Worm (Caenorhabditis elegans): Measurements from ENCODE around the gene C02B8.3.

Gene C02B8.3

ce11 chrX:8139146-8139545, at the start of gene C02B8.3:
TSS of gene C02B8.3 (plus strand) at chrX:8139446.
- TF ChIP-seq sea-1 (GFP tag; conservative IDR thresholded peaks at IDR 0.05), result no peak
- no peak for TF ChIP-seq scrt-1 (GFP tag; IDR thresholded peaks at IDR 0.05)
- no peak for TF ChIP-seq aly-1 (tag; optimal IDR thresholded peaks at IDR 0.05)
- TF ChIP-seq pes-1 (GFP tag; IDR thresholded peaks at IDR 0.05), result no peak
- TF ChIP-seq F13C5.2 (tag; optimal IDR thresholded peaks at IDR 0.05), result no peak
- no peak for TF ChIP-seq ceh-13 (GFP tag; optimal IDR thresholded peaks at IDR 0.05)
- no peak for TF ChIP-seq ceh-36 (tag; optimal IDR thresholded peaks at IDR 0.05)
- TF ChIP-seq ets-7 (tag; optimal IDR thresholded peaks at IDR 0.05), result no peak
- no peak for TF ChIP-seq B0310.2 (tag; optimal IDR thresholded peaks at IDR 0.05)
- TF ChIP-seq tbx-37 (GFP tag; conservative IDR thresholded peaks at IDR 0.05), result no peak
- TF ChIP-seq flt-1 (GFP tag; IDR thresholded peaks at IDR 0.05), result no peak
- no peak for TF ChIP-seq hnd-1 (tag; optimal IDR thresholded peaks at IDR 0.05)
- TF ChIP-seq hmg-4 (GFP tag; optimal IDR thresholded peaks at IDR 0.05), result no peak
- no peak for TF ChIP-seq tbx-11 (GFP tag; IDR thresholded peaks at IDR 0.05)

- TF ChIP-seq B0310.2 (tag; optimal IDR thresholded peaks at IDR 0.05), result no peak
- TF ChIP-seq hnd-1 (tag; optimal IDR thresholded peaks at IDR 0.05), result no peak
- no peak for TF ChIP-seq sea-1 (GFP tag; conservative IDR thresholded peaks at IDR 0.05)
- TF ChIP-seq ceh-36 (tag; optimal IDR thresholded peaks at IDR 0.05), result no peak
- no peak for TF ChIP-seq tra-4 (tag; optimal IDR thresholded peaks at IDR 0.05)
- no peak for TF ChIP-seq hmbx-1 (tag; optimal IDR thresholded peaks at IDR 0.05)
- no peak for TF ChIP-seq ceh-13 (GFP tag; optimal IDR thresholded peaks at IDR 0.05)
- TF ChIP-seq scrt-1 (GFP tag; IDR thresholded peaks at IDR 0.05), result no peak
- no peak for TF ChIP-seq hmg-4 (GFP tag; optimal IDR thresholded peaks at IDR 0.05)
These were observed 49.3 kb upstream of the C02B8.3 start for ce11 chrX:8089916-8090315.

- TF ChIP-seq scrt-1 (GFP tag; IDR thresholded peaks at IDR 0.05) (no peak), ets-7 (tag; optimal IDR thresholded peaks at IDR 0.05) (no peak), pes-1 (GFP tag; IDR thresholded peaks at IDR 0.05) (no peak), flt-1 (GFP tag; IDR thresholded peaks at IDR 0.05) (no peak), hmbx-1 (tag; optimal IDR thresholded peaks at IDR 0.05) (no peak), aly-1 (tag; optimal IDR thresholded peaks at IDR 0.05) (no peak), F13C5.2 (tag; optimal IDR thresholded peaks at IDR 0.05) (no peak), hnd-1 (tag; optimal IDR thresholded peaks at IDR 0.05) (no peak), hmg-4 (GFP tag; optimal IDR thresholded peaks at IDR 0.05) (no peak), tbx-11 (GFP tag; IDR thresholded peaks at IDR 0.05) (no peak), ceh-13 (GFP tag; optimal IDR thresholded peaks at IDR 0.05) (no peak), tbx-37 (GFP tag; conservative IDR thresholded peaks at IDR 0.05) (no peak), sea-1 (GFP tag; conservative IDR thresholded peaks at IDR 0.05) (no peak), tra-4 (tag; optimal IDR thresholded peaks at IDR 0.05) (no peak), ceh-36 (tag; optimal IDR thresholded peaks at IDR 0.05) (no peak)
These were observed 40.4 kb upstream of the C02B8.3 start, which contains the start of gene catp-5 for ce11 chrX:8098813-8099360. TSS of gene catp-5 (minus strand) at chrX:8098863.

- TF ChIP-seq hmg-4 (GFP tag; optimal IDR thresholded peaks at IDR 0.05) (no peak), ceh-13 (GFP tag; optimal IDR thresholded peaks at IDR 0.05) (no peak), sea-1 (GFP tag; conservative IDR thresholded peaks at IDR 0.05) (no peak), flt-1 (GFP tag; IDR thresholded peaks at IDR 0.05) (no peak), aly-1 (tag; optimal IDR thresholded peaks at IDR 0.05) (no peak), tbx-11 (GFP tag; IDR thresholded peaks at IDR 0.05) (no peak), B0310.2 (tag; optimal IDR thresholded peaks at IDR 0.05) (no peak), tbx-37 (GFP tag; conservative IDR thresholded peaks at IDR 0.05) (no peak), pes-1 (GFP tag; IDR thresholded peaks at IDR 0.05) (no peak), hmbx-1 (tag; optimal IDR thresholded peaks at IDR 0.05) (no peak), scrt-1 (GFP tag; IDR thresholded peaks at IDR 0.05) (no peak), ceh-36 (tag; optimal IDR thresholded peaks at IDR 0.05) (no peak), tra-4 (tag; optimal IDR thresholded peaks at IDR 0.05) (no peak)
These were observed 35.3 kb upstream of the C02B8.3 start, which contains the start of gene K07E3.2 for ce11 chrX:8103899-8104298. TSS of gene K07E3.2 (plus strand) at chrX:8104298.

ce11 chrX:8107921-8108320, 31.3 kb upstream of the C02B8.3 start, which contains the start of gene K07E3.9:
TSS of gene K07E3.9 (plus strand) at chrX:8108221.
- TF ChIP-seq sea-1 (GFP tag; conservative IDR thresholded peaks at IDR 0.05) (no peak), hmbx-1 (tag; optimal IDR thresholded peaks at IDR 0.05) (no peak), tbx-37 (GFP tag; conservative IDR thresholded peaks at IDR 0.05) (no peak), tra-4 (tag; optimal IDR thresholded peaks at IDR 0.05) (no peak), ama-1 (optimal IDR thresholded peaks at IDR 0.05) (no peak), ceh-13 (GFP tag; optimal IDR thresholded peaks at IDR 0.05) (no peak)

- no peak for TF ChIP-seq aly-1 (tag; optimal IDR thresholded peaks at IDR 0.05)
- no peak for TF ChIP-seq hnd-1 (tag; optimal IDR thresholded peaks at IDR 0.05)
- no peak for TF ChIP-seq ceh-36 (tag; optimal IDR thresholded peaks at IDR 0.05)
- TF ChIP-seq sea-1 (GFP tag; conservative IDR thresholded peaks at IDR 0.05), result no peak
- TF ChIP-seq flt-1 (GFP tag; IDR thresholded peaks at IDR 0.05), result no peak
- no peak for TF ChIP-seq tbx-11 (GFP tag; IDR thresholded peaks at IDR 0.05)
- TF ChIP-seq scrt-1 (GFP tag; IDR thresholded peaks at IDR 0.05), result no peak
- no peak for TF ChIP-seq hmg-4 (GFP tag; optimal IDR thresholded peaks at IDR 0.05)
- no peak for TF ChIP-seq ets-7 (tag; optimal IDR thresholded peaks at IDR 0.05)
- no peak for TF ChIP-seq pes-1 (GFP tag; IDR thresholded peaks at IDR 0.05)
- no peak for TF ChIP-seq B0310.2 (tag; optimal IDR thresholded peaks at IDR 0.05)
- no peak for TF ChIP-seq ama-1 (optimal IDR thresholded peaks at IDR 0.05)
These were observed 29.7 kb upstream of the C02B8.3 start for ce11 chrX:8109531-8109930.

ce11 chrX:8110193-8110592, 29.1 kb upstream of the C02B8.3 start, which contains the start of gene K07E3.1:
TSS of gene K07E3.1 (plus strand) at chrX:8110439.
- no peak for TF ChIP-seq flt-1 (GFP tag; IDR thresholded peaks at IDR 0.05)
- TF ChIP-seq ceh-13 (GFP tag; optimal IDR thresholded peaks at IDR 0.05), result no peak

ce11 chrX:8116157-8116556, 23.1 kb upstream of the C02B8.3 start, which contains the start of gene hlh-8:
TSS of gene hlh-8 (plus strand) at chrX:8116457.
- no peak for TF ChIP-seq ama-1 (optimal IDR thresholded peaks at IDR 0.05)
- TF ChIP-seq F13C5.2 (tag; optimal IDR thresholded peaks at IDR 0.05), result no peak
- no peak for TF ChIP-seq pes-1 (GFP tag; IDR thresholded peaks at IDR 0.05)
- TF ChIP-seq B0310.2 (tag; optimal IDR thresholded peaks at IDR 0.05), result no peak
- no peak for TF ChIP-seq tbx-37 (GFP tag; conservative IDR thresholded peaks at IDR 0.05)
- TF ChIP-seq ceh-13 (GFP tag; optimal IDR thresholded peaks at IDR 0.05), result no peak
- TF ChIP-seq sea-1 (GFP tag; conservative IDR thresholded peaks at IDR 0.05), result no peak
- no peak for TF ChIP-seq scrt-1 (GFP tag; IDR thresholded peaks at IDR 0.05)
- no peak for TF ChIP-seq ceh-36 (tag; optimal IDR thresholded peaks at IDR 0.05)
- no peak for TF ChIP-seq hmbx-1 (tag; optimal IDR thresholded peaks at IDR 0.05)
- TF ChIP-seq flt-1 (GFP tag; IDR thresholded peaks at IDR 0.05), result no peak
- no peak for TF ChIP-seq aly-1 (tag; optimal IDR thresholded peaks at IDR 0.05)
- no peak for TF ChIP-seq tra-4 (tag; optimal IDR thresholded peaks at IDR 0.05)
- no peak for TF ChIP-seq hnd-1 (tag; optimal IDR thresholded peaks at IDR 0.05)
- no peak for TF ChIP-seq hmg-4 (GFP tag; optimal IDR thresholded peaks at IDR 0.05)
- no peak for TF ChIP-seq ets-7 (tag; optimal IDR thresholded peaks at IDR 0.05)
- no peak for TF ChIP-seq tbx-11 (GFP tag; IDR thresholded peaks at IDR 0.05)

Measured in whole organism, early embryonic.